Fruit fly (Drosophila melanogaster): ENCODE measurements around the gene CG3631.

CG3631 gene

dm6 chr3R:14886011-14886534 lies 6.8 kb downstream of the CG3631 start, which contains the start of the genes Rrp6, CG33331 and CG33332:
Gene Rrp6 (minus strand): TSS chr3R:14886246.
Gene CG33331 (plus strand): TSS chr3R:14886456.
Gene CG33332 (plus strand): TSS chr3R:14886456.
- TF ChIP-seq Hr96 (GFP tag; optimal IDR thresholded peaks at IDR 0.05) (no peak), Clk (GFP tag; optimal IDR thresholded peaks at IDR 0.05) (peak; percentile 73), CG7045 (GFP tag; optimal IDR thresholded peaks at IDR 0.05) (peak; percentile 85), CG1620 (GFP tag; optimal IDR thresholded peaks at IDR 0.05) (peak; percentile 83), tj (GFP tag; optimal IDR thresholded peaks at IDR 0.05) (peak; percentile 52), cic (GFP tag; optimal IDR thresholded peaks at IDR 0.05) (peak; percentile 26), pad (GFP tag; optimal IDR thresholded peaks at IDR 0.05) (peak; percentile 76), CG14711 (tag; optimal IDR thresholded peaks at IDR 0.05) (peak; percentile 84), CG12768 (GFP tag; optimal IDR thresholded peaks at IDR 0.05) (peak; percentile 88), Crg-1 (GFP tag; optimal IDR thresholded peaks at IDR 0.05) (peak; percentile 90), CG7101 (tag; optimal IDR thresholded peaks at IDR 0.05) (peak; percentile 85), toe (GFP tag; optimal IDR thresholded peaks at IDR 0.05) (no peak), cnc (optimal IDR thresholded peaks at IDR 0.05) (no peak), Mnt (GFP tag; optimal IDR thresholded peaks at IDR 0.05) (peak; percentile 92), CG11617 (GFP tag; optimal IDR thresholded peaks at IDR 0.05) (peak; percentile 83), CG33017 (tag; optimal IDR thresholded peaks at IDR 0.05) (peak; percentile 76), bab1 (GFP tag; optimal IDR thresholded peaks at IDR 0.05) (peak; percentile 83), kay (GFP tag; ENCODE audit: borderline replicate concordance) (no peak), CG5204 (GFP tag; optimal IDR thresholded peaks at IDR 0.05) (no peak), ovo (GFP tag; optimal IDR thresholded peaks at IDR 0.05) (peak; percentile 64)

- TF ChIP-seq toe (GFP tag; optimal IDR thresholded peaks at IDR 0.05) (no peak), Mnt (GFP tag; optimal IDR thresholded peaks at IDR 0.05) (no peak), CG12768 (GFP tag; optimal IDR thresholded peaks at IDR 0.05) (no peak), CG14711 (tag; optimal IDR thresholded peaks at IDR 0.05) (no peak), CG7101 (tag; optimal IDR thresholded peaks at IDR 0.05) (peak; percentile 19), ovo (GFP tag; optimal IDR thresholded peaks at IDR 0.05) (no peak), cnc (optimal IDR thresholded peaks at IDR 0.05) (no peak), bab1 (GFP tag; optimal IDR thresholded peaks at IDR 0.05) (peak; percentile 70), pad (GFP tag; optimal IDR thresholded peaks at IDR 0.05) (no peak), Crg-1 (GFP tag; optimal IDR thresholded peaks at IDR 0.05) (no peak), CG1620 (GFP tag; optimal IDR thresholded peaks at IDR 0.05) (no peak), CG7045 (GFP tag; optimal IDR thresholded peaks at IDR 0.05) (no peak), cic (GFP tag; optimal IDR thresholded peaks at IDR 0.05) (no peak), tj (GFP tag; optimal IDR thresholded peaks at IDR 0.05) (no peak), CG33017 (tag; optimal IDR thresholded peaks at IDR 0.05) (no peak)
These were observed 10.9 kb downstream of the CG3631 start, which contains the start of the genes CycC and UQCR-C1 for dm6 chr3R:14890064-14890709. Gene CycC (minus strand): TSS chr3R:14890205. Gene UQCR-C1 (plus strand): TSS chr3R:14890231.

DNA sequence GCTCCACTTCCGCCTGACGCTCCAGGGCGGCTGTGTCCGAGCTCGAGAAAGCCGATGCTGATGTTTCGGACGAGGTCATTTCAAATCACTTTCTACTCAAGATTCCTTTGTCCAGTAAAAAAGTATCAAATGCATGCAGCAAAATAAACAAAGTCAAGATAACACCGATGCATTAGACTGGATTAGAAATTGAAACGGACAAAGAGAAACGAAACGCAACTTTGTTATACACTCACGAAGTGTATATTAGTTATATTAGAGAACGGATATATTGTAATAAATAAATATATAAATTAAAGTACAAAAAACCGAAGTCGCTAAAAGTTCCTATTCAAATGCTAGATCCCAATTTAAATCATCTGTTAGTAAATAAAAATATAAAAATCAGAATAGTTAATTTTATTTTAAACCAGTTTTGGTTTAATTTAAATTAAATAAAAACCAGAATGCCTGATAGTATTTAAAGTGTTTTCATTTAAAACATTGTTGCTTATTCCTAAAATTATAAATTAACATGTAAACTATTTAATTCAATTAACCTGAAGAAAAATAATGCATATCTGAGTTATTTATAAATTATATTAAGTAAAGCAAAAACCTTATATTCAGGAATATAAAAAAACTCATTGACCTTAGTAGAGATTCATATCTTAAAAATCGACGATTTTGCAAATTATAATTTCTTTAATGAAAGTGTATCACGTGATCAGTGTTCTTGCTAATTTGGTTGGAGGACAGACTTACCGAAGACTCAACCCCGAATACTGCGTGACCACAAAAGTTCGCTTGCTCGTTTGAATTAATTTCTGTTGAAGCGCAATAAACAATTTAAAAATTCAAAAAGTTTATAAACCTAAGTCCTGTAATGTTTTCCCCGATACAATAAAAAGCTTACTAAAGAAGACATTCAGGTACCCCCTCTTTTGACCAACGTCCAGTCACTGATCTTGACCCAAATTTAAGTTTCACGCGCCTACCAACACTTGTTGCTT lies 14.8 kb downstream of the CG3631 start, which contains the start of gene Dph2:
TSS of gene Dph2 (minus strand) at position 164 of the 992 bp plus-strand sequence.
- TF ChIP-seq ovo (GFP tag; optimal IDR thresholded peaks at IDR 0.05) = no peak
- peak; percentile 46 for TF ChIP-seq Mnt (GFP tag; optimal IDR thresholded peaks at IDR 0.05)
- no peak for TF ChIP-seq cnc (optimal IDR thresholded peaks at IDR 0.05)
- peak; percentile 71 for TF ChIP-seq CG7045 (GFP tag; optimal IDR thresholded peaks at IDR 0.05)
- TF ChIP-seq pad (GFP tag; optimal IDR thresholded peaks at IDR 0.05) = no peak
- TF ChIP-seq Hr96 (GFP tag; optimal IDR thresholded peaks at IDR 0.05) = no peak
- TF ChIP-seq CG14711 (tag; optimal IDR thresholded peaks at IDR 0.05) = peak; percentile 81
- TF ChIP-seq bab1 (GFP tag; optimal IDR thresholded peaks at IDR 0.05) = peak; percentile 40
- TF ChIP-seq tj (GFP tag; optimal IDR thresholded peaks at IDR 0.05) = peak; percentile 82
- peak; percentile 88 for TF ChIP-seq CG33017 (tag; optimal IDR thresholded peaks at IDR 0.05)
- peak; percentile 89 for TF ChIP-seq CG7101 (tag; optimal IDR thresholded peaks at IDR 0.05)
- no peak for TF ChIP-seq Crg-1 (GFP tag; optimal IDR thresholded peaks at IDR 0.05)
- peak; percentile 42 for TF ChIP-seq CG1620 (GFP tag; optimal IDR thresholded peaks at IDR 0.05)
- peak; percentile 53 for TF ChIP-seq CG11617 (GFP tag; optimal IDR thresholded peaks at IDR 0.05)
- TF ChIP-seq Clk (GFP tag; optimal IDR thresholded peaks at IDR 0.05) = no peak
- no peak for TF ChIP-seq CG12768 (GFP tag; optimal IDR thresholded peaks at IDR 0.05)

dm6 chr3R:14894783-14894883 lies 15.4 kb downstream of the CG3631 start, which contains the start of gene CG14860:
Gene CG14860 (plus strand): TSS chr3R:14894784.
- no peak for TF ChIP-seq toe (GFP tag; optimal IDR thresholded peaks at IDR 0.05)
- TF ChIP-seq CG1620 (GFP tag; optimal IDR thresholded peaks at IDR 0.05) = no peak
- TF ChIP-seq CG12768 (GFP tag; optimal IDR thresholded peaks at IDR 0.05) = no peak
- no peak for TF ChIP-seq CG7101 (tag; optimal IDR thresholded peaks at IDR 0.05)

dm6 chr3R:14898280-14898756 lies 19.1 kb downstream of the CG3631 start, which contains the start of the genes Nup93-2 and CG3817:
Gene Nup93-2 (minus strand): TSS chr3R:14898372.
Gene CG3817 (plus strand): TSS chr3R:14898739.
- TF ChIP-seq CG1620 (GFP tag; optimal IDR thresholded peaks at IDR 0.05) (peak; percentile 54), tj (GFP tag; optimal IDR thresholded peaks at IDR 0.05) (no peak), CG11617 (GFP tag; optimal IDR thresholded peaks at IDR 0.05) (no peak), Mnt (GFP tag; optimal IDR thresholded peaks at IDR 0.05) (peak; percentile 79), Hr96 (GFP tag; optimal IDR thresholded peaks at IDR 0.05) (no peak), CG12768 (GFP tag; optimal IDR thresholded peaks at IDR 0.05) (peak; percentile 37), cnc (optimal IDR thresholded peaks at IDR 0.05) (no peak), pad (GFP tag; optimal IDR thresholded peaks at IDR 0.05) (no peak), CG33017 (tag; optimal IDR thresholded peaks at IDR 0.05) (peak; percentile 74), CG14711 (tag; optimal IDR thresholded peaks at IDR 0.05) (peak; percentile 59), toe (GFP tag; optimal IDR thresholded peaks at IDR 0.05) (no peak), CG7045 (GFP tag; optimal IDR thresholded peaks at IDR 0.05) (peak; percentile 66), ovo (GFP tag; optimal IDR thresholded peaks at IDR 0.05) (peak; percentile 63), Clk (GFP tag; optimal IDR thresholded peaks at IDR 0.05) (no peak), CG5204 (GFP tag; optimal IDR thresholded peaks at IDR 0.05) (no peak), CG7101 (tag; optimal IDR thresholded peaks at IDR 0.05) (peak; percentile 86), cic (GFP tag; optimal IDR thresholded peaks at IDR 0.05) (peak; percentile 23), Crg-1 (GFP tag; optimal IDR thresholded peaks at IDR 0.05) (peak; percentile 5), bab1 (GFP tag; optimal IDR thresholded peaks at IDR 0.05) (no peak), kay (GFP tag; ENCODE audit: borderline replicate concordance) (no peak)

Measured in whole organism, adult.